Worm (Caenorhabditis elegans) whole organism, midembryonic: ENCODE measurements around the gene ccpp-6.

ENCODE experiments used
- T22C8.4 ChIP-seq: fragments of 200-800 bp; sonication (Bioruptor generic); IDR thresholded peaks from 2 replicates; pipeline ENCODE4 v1.3.6; 2022; ENCODE audit warnings: missing genetic modification characterization, missing compliant biosample characterization
- cog-1 ChIP-seq: sonication (generic microtip); optimal IDR thresholded peaks from 2 replicates; lab custom pipeline; 2016; ENCODE audit warnings: missing genetic modification characterization, missing compliant biosample characterization
- flt-1 ChIP-seq: fragments of 200-800 bp; sonication (Bioruptor generic); IDR thresholded peaks from 2 replicates; pipeline ENCODE4 v1.3.6; 2022; ENCODE audit warnings: missing genetic modification characterization, missing compliant biosample characterization
- ztf-23 ChIP-seq: fragments of 200-800 bp; sonication (Bioruptor generic); IDR thresholded peaks from 2 replicates; pipeline ENCODE4 v1.3.6; 2022; ENCODE audit warnings: missing genetic modification reagents, missing genetic modification characterization, missing compliant biosample characterization

DNA sequence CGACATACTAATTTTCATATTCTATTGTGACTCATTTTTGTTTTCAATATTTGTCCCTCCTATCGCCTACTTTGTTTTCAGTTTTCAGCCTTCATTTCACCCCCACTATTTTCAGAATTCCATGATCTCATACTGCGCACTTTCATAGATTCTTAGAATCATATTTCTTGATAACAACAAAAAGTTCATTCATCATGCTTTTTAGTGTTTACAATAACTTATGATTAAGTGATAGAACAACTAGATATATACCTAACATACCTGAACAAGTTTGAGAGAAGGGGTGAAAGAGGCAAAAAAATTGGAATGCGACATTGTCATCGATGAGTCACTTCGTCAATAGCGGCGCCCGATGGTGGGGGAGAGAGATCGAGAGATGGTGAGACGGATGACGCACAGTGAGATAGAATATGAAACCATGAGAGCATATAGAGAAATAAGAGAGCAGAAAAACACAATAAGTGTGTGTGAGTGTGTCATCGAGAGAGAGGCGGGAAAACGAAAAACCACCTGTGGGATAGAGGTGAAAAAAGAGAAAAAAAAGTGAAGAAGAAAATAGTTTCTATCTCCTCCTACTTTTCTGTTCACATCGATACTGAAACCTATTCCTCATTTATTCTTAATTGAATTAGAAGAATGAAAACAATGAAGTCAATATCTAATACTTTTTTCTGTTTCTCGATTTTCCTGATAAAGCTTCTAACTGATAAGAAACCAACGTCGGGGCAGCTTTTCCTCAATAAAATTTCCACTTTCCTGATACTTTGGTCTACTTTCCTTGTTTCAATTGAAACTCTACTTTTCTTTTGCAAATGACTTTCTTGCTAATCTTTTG, 50.2 kb downstream of the ccpp-6 start:
- TF ChIP-seq cog-1 (tag; lab: Kevin White, UChicago) (peak; percentile 18), ztf-23 (GFP tag; lab: Robert Waterston, UW) (no peak), flt-1 (GFP tag; lab: Robert Waterston, UW) (no peak), T22C8.4 (GFP tag; lab: Robert Waterston, UW) (no peak)
